Worm (Caenorhabditis elegans): ENCODE measurements around the gene D1005.10.

DNA sequence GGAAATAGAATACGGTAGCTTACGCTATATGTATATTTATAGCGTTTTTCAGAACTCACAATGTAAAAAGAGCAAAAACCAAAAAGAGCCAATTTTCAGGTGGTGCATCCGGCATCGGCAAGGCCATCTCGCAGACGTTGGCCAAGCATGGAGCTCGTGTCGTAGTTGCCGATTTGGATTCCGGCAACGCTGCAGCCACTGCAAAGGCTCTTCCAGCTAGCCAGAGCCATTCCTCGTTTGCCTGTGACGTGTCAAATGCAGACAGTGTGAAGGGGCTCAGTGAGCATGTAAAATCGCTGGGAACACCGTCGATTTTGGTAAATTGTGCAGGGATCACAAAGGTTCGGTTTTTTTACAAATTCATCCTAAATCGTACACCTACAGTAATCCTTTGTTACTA, 1.1 kb upstream of the D1005.10 start:
- no peak for TF ChIP-seq Y79H2A.3 (GFP tag; conservative IDR thresholded peaks at IDR 0.05)
- no peak for TF ChIP-seq F10E7.11 (tag; optimal IDR thresholded peaks at IDR 0.05)
- no peak for TF ChIP-seq lin-54 (GFP tag; optimal IDR thresholded peaks at IDR 0.05)
- TF ChIP-seq Y95B8A.8 (GFP tag; IDR thresholded peaks at IDR 0.05) = no peak
- no peak for TF ChIP-seq attf-3 (GFP tag; conservative IDR thresholded peaks at IDR 0.05)
- no peak for TF ChIP-seq pha-4 (tag; optimal IDR thresholded peaks at IDR 0.05)
- no peak for TF ChIP-seq unc-130 (GFP tag; optimal IDR thresholded peaks at IDR 0.05)
- TF ChIP-seq F39B2.1 (GFP tag; IDR thresholded peaks at IDR 0.05) = no peak
- TF ChIP-seq tbx-9 (tag; optimal IDR thresholded peaks at IDR 0.05; ENCODE audit: borderline replicate concordance) = no peak
- no peak for TF ChIP-seq nhr-120 (GFP tag; IDR thresholded peaks at IDR 0.05)
